Fruit fly (Drosophila melanogaster) whole organism, embryonic: Measurements from ENCODE around the gene CG42538.

Experiments used
- CG10267 ChIP-seq: fragments of 200-800 bp; sonication (Bioruptor generic); optimal IDR thresholded peaks from 2 replicates; lab custom pipeline; 2018; ENCODE audit warnings: missing biosample characterization, mild to moderate bottlenecking, missing genetic modification characterization, moderate library complexity
- CG10543 ChIP-seq: fragments of 200-800 bp; sonication (Bioruptor generic); optimal IDR thresholded peaks from 3 replicates; lab custom pipeline; 2017; ENCODE audit warnings: missing biosample characterization, mild to moderate bottlenecking, missing genetic modification characterization, moderate library complexity
- CG11085 ChIP-seq: fragments of 200-800 bp; sonication (Bioruptor generic); IDR thresholded peaks from 2 replicates; pipeline ENCODE4 v1.3.6; 2022; ENCODE audit warnings: missing biosample characterization, missing genetic modification characterization
- CG11695 ChIP-seq: fragments of 200-800 bp; sonication (Bioruptor generic); IDR thresholded peaks from 3 replicates; pipeline ENCODE4 v1.3.6; 2022; ENCODE audit warnings: missing biosample characterization, missing genetic modification characterization
- CG11696 ChIP-seq: fragments of 200-800 bp; sonication (Bioruptor generic); IDR thresholded peaks from 2 replicates; pipeline ENCODE4 v1.3.6; 2022; ENCODE audit warnings: missing biosample characterization, missing genetic modification characterization
- CG12236 ChIP-seq: fragments of 200-800 bp; sonication (Bioruptor generic); optimal IDR thresholded peaks from 2 replicates; lab custom pipeline; 2016; ENCODE audit warnings: missing biosample characterization, missing genetic modification characterization
- CG1832 ChIP-seq: fragments of 200-800 bp; sonication (Bioruptor generic); optimal IDR thresholded peaks from 2 replicates; lab custom pipeline; 2017; ENCODE audit warnings: missing biosample characterization, mild to moderate bottlenecking, missing genetic modification characterization, inconsistent platforms
- CG6689 ChIP-seq: fragments of 200-800 bp; sonication (Bioruptor generic); IDR thresholded peaks from 2 replicates; pipeline ENCODE4 v1.3.6; 2022; ENCODE audit warnings: missing biosample characterization, missing genetic modification characterization
- CG7839 ChIP-seq: fragments of 200-800 bp; sonication (Bioruptor generic); optimal IDR thresholded peaks from 3 replicates; lab custom pipeline; 2018; ENCODE audit warnings: missing biosample characterization, mild to moderate bottlenecking, missing genetic modification characterization, moderate library complexity
- CG8281 ChIP-seq: fragments of 200-800 bp; sonication (Bioruptor generic); optimal IDR thresholded peaks from 2 replicates; lab custom pipeline; 2018; ENCODE audit warnings: missing biosample characterization, mild to moderate bottlenecking, missing genetic modification characterization, moderate library complexity
- CG8359 ChIP-seq: fragments of 200-800 bp; sonication (Bioruptor generic); optimal IDR thresholded peaks from 2 replicates; lab custom pipeline; 2017; ENCODE audit warnings: missing biosample characterization, mild to moderate bottlenecking, missing genetic modification characterization, borderline replicate concordance
- D ChIP-seq, 2 experiments: fragments of 200-800 bp in 1 of 2; fragments of >200 bp in 1 of 2; sonication (Bioruptor generic) in 1 of 2; optimal IDR thresholded peaks; 2 replicates in 1 of 2; 3 replicates in 1 of 2; lab custom pipeline; 2017; ENCODE audit warnings: mild to moderate bottlenecking in 1 of 2, missing biosample characterization in 1 of 2, missing genetic modification characterization in 1 of 2, missing genetic modification reagents in 1 of 2
- Dref ChIP-seq: fragments of 200-800 bp; sonication (Bioruptor generic); IDR thresholded peaks from 2 replicates; pipeline ENCODE4 v1.3.6; 2022; ENCODE audit warnings: missing biosample characterization, missing genetic modification characterization
- Hr39 ChIP-seq: fragments of >200 bp; optimal IDR thresholded peaks from 2 replicates; lab custom pipeline; 2017
- Hr78 ChIP-seq, 2 experiments: fragments of 200-800 bp in 1 of 2; fragments of >200 bp in 1 of 2; sonication (Bioruptor generic) in 1 of 2; optimal IDR thresholded peaks; 2 replicates each; lab custom pipeline; 2017 to 2019; ENCODE audit warnings: missing biosample characterization in 2 of 2, missing genetic modification characterization in 2 of 2, mild to moderate bottlenecking in 1 of 2, moderate library complexity in 1 of 2
- NK7.1 ChIP-seq: fragments of 200-800 bp; sonication (Bioruptor generic); optimal IDR thresholded peaks from 3 replicates; lab custom pipeline; 2016; ENCODE audit warnings: missing biosample characterization, missing genetic modification characterization
- Neu2 ChIP-seq: fragments of 200-800 bp; sonication (Bioruptor generic); optimal IDR thresholded peaks from 3 replicates; lab custom pipeline; 2016; ENCODE audit warnings: missing biosample characterization, missing genetic modification characterization, borderline replicate concordance
- Rx ChIP-seq: fragments of 200-800 bp; sonication (Bioruptor generic); IDR thresholded peaks from 2 replicates; pipeline ENCODE4 v1.3.6; 2022; ENCODE audit warnings: missing biosample characterization, missing genetic modification characterization
- Sry-β ChIP-seq: fragments of 200-800 bp; sonication (Bioruptor generic); optimal IDR thresholded peaks from 2 replicates; lab custom pipeline; 2018; ENCODE audit warnings: missing biosample characterization, mild to moderate bottlenecking, missing genetic modification characterization, moderate library complexity
- Stat92E ChIP-seq, 3 experiments: fragments of >200 bp in 2 of 3; fragments of 200-800 bp in 1 of 3; sonication (Bioruptor generic) in 1 of 3; optimal IDR thresholded peaks; 2 replicates each; lab custom pipeline; 2017 to 2019; ENCODE audit warnings: missing biosample characterization in 3 of 3, missing genetic modification characterization in 3 of 3, mild to moderate bottlenecking in 1 of 3, moderate library complexity in 1 of 3
- Tbp ChIP-seq: fragments of >200 bp; optimal IDR thresholded peaks from 2 replicates; lab custom pipeline; 2018; ENCODE audit warnings: missing biosample characterization, missing genetic modification characterization
- abd-A ChIP-seq: fragments of 200-800 bp; sonication (Bioruptor generic); optimal IDR thresholded peaks from 3 replicates; lab custom pipeline; 2019; ENCODE audit warnings: missing biosample characterization, mild to moderate bottlenecking, missing genetic modification characterization, moderate library complexity
- amos ChIP-seq: fragments of 200-800 bp; sonication (Bioruptor generic); IDR thresholded peaks from 2 replicates; pipeline ENCODE4 v1.3.6; 2022; ENCODE audit warnings: missing biosample characterization, missing genetic modification characterization; ENCODE audit not compliant: partially characterized antibody
- cad ChIP-seq: fragments of >200 bp; optimal IDR thresholded peaks from 2 replicates; lab custom pipeline; 2017; ENCODE audit warnings: missing biosample characterization, missing genetic modification characterization
- cg ChIP-seq: fragments of 200-800 bp; sonication (Bioruptor generic); optimal IDR thresholded peaks from 3 replicates; lab custom pipeline; 2019; ENCODE audit warnings: missing biosample characterization, mild to moderate bottlenecking, missing genetic modification characterization, moderate library complexity
- chinmo ChIP-seq: fragments of 200-800 bp; sonication (Bioruptor generic); IDR thresholded peaks from 4 replicates; pipeline ENCODE4 v1.3.6; 2022; ENCODE audit warnings: missing biosample characterization, missing genetic modification characterization; ENCODE audit not compliant: partially characterized antibody
- crol ChIP-seq: fragments of 200-800 bp; sonication (Bioruptor generic); IDR thresholded peaks from 2 replicates; pipeline ENCODE4 v1.3.6; 2022; ENCODE audit warnings: missing biosample characterization, missing genetic modification characterization
- fd102C ChIP-seq: fragments of 200-800 bp; sonication (Bioruptor generic); optimal IDR thresholded peaks from 2 replicates; lab custom pipeline; 2018; ENCODE audit warnings: missing biosample characterization, mild to moderate bottlenecking, missing genetic modification characterization, moderate library complexity
- gce ChIP-seq: fragments of 200-800 bp; sonication (Bioruptor generic); IDR thresholded peaks from 3 replicates; pipeline ENCODE4 v1.3.6; 2022; ENCODE audit warnings: missing biosample characterization, missing genetic modification characterization
- gcm ChIP-seq: fragments of 200-800 bp; sonication (Bioruptor generic); optimal IDR thresholded peaks from 2 replicates; lab custom pipeline; 2019; ENCODE audit warnings: missing biosample characterization, mild to moderate bottlenecking, missing genetic modification characterization, moderate library complexity
- grn ChIP-seq: fragments of 200-800 bp; sonication (Bioruptor generic); optimal IDR thresholded peaks from 3 replicates; lab custom pipeline; 2017; ENCODE audit warnings: missing biosample characterization, missing genetic modification characterization
- hb ChIP-seq: fragments of 200-800 bp; sonication (Bioruptor generic); IDR thresholded peaks from 3 replicates; pipeline ENCODE4 v1.3.6; 2022; ENCODE audit warnings: missing biosample characterization, missing genetic modification characterization; ENCODE audit not compliant: partially characterized antibody
- kni ChIP-seq: fragments of 200-800 bp; sonication (Bioruptor generic); optimal IDR thresholded peaks from 3 replicates; lab custom pipeline; 2017; ENCODE audit warnings: mild to moderate bottlenecking, missing biosample characterization, missing genetic modification reagents, missing genetic modification characterization
- mirr ChIP-seq: fragments of 200-800 bp; sonication (Bioruptor generic); optimal IDR thresholded peaks from 3 replicates; lab custom pipeline; 2018; ENCODE audit warnings: missing biosample characterization, mild to moderate bottlenecking, missing genetic modification characterization
- oc ChIP-seq: fragments of 200-800 bp; sonication (Bioruptor generic); optimal IDR thresholded peaks from 2 replicates; lab custom pipeline; 2018; ENCODE audit warnings: missing biosample characterization, mild to moderate bottlenecking, missing genetic modification characterization, moderate library complexity
- pan ChIP-seq, 4 experiments: fragments of >200 bp in 3 of 4; fragments of 200-800 bp in 1 of 4; sonication (Bioruptor generic) in 1 of 4; optimal IDR thresholded peaks in 3 of 4; IDR thresholded peaks in 1 of 4; 2 replicates each; pipeline versions ENCODE4 v1.3.6 to Lab custom; 2017 to 2022; ENCODE audit warnings: missing biosample characterization in 2 of 4, missing genetic modification characterization in 2 of 4, mixed read lengths in 1 of 4
- pnt ChIP-seq: fragments of 200-800 bp; sonication (Bioruptor generic); optimal IDR thresholded peaks from 3 replicates; lab custom pipeline; 2016; ENCODE audit warnings: missing biosample characterization, missing genetic modification characterization
- pros ChIP-seq: fragments of 200-800 bp; sonication (Bioruptor generic); optimal IDR thresholded peaks from 3 replicates; lab custom pipeline; 2019; ENCODE audit warnings: missing biosample characterization, mild to moderate bottlenecking, missing genetic modification characterization, moderate library complexity
- sd ChIP-seq: fragments of 200-800 bp; sonication (Bioruptor generic); optimal IDR thresholded peaks from 3 replicates; lab custom pipeline; 2018; ENCODE audit warnings: missing biosample characterization, mild to moderate bottlenecking, missing genetic modification characterization, moderate library complexity
- shn ChIP-seq: fragments of 200-800 bp; sonication (Bioruptor generic); optimal IDR thresholded peaks from 3 replicates; lab custom pipeline; 2016; ENCODE audit warnings: missing biosample characterization, missing genetic modification characterization
- so ChIP-seq: fragments of 200-800 bp; sonication (Bioruptor generic); IDR thresholded peaks from 3 replicates; pipeline ENCODE4 v1.3.6; 2022; ENCODE audit warnings: missing biosample characterization, missing genetic modification characterization
- tll ChIP-seq, 2 experiments: fragments of 200-800 bp in 1 of 2; fragments of >200 bp in 1 of 2; sonication (Bioruptor generic) in 1 of 2; optimal IDR thresholded peaks; 2 replicates each; lab custom pipeline; 2017 to 2019; ENCODE audit warnings: missing biosample characterization in 2 of 2, missing genetic modification characterization in 2 of 2, mild to moderate bottlenecking in 1 of 2, moderate library complexity in 1 of 2
- twi ChIP-seq: fragments of 200-800 bp; optimal IDR thresholded peaks from 2 replicates; lab custom pipeline; 2019; ENCODE audit warnings: missing biosample characterization, mild to moderate bottlenecking, missing genetic modification characterization, moderate library complexity
- unpg ChIP-seq: fragments of 200-800 bp; sonication (Bioruptor generic); optimal IDR thresholded peaks from 3 replicates; lab custom pipeline; 2018; ENCODE audit warnings: missing biosample characterization, mild to moderate bottlenecking, missing genetic modification characterization, moderate library complexity
- wor ChIP-seq: fragments of 200-800 bp; sonication (Bioruptor generic); IDR thresholded peaks from 2 replicates; pipeline ENCODE4 v1.3.6; 2022; ENCODE audit warnings: missing biosample characterization, missing genetic modification characterization
- z ChIP-seq: fragments of 200-800 bp; sonication (Bioruptor generic); IDR thresholded peaks from 3 replicates; pipeline ENCODE4 v1.3.6; 2022; ENCODE audit warnings: missing biosample characterization, missing genetic modification characterization
- zen ChIP-seq: fragments of 200-800 bp; sonication (Bioruptor generic); optimal IDR thresholded peaks from 3 replicates; lab custom pipeline; 2018; ENCODE audit warnings: missing biosample characterization, mild to moderate bottlenecking, missing genetic modification characterization, moderate library complexity

The CG42538 gene

dm6 chr3L:16043782-16044352, 9.5 kb downstream of the CG42538 start:
- TF ChIP-seq mirr (GFP tag; lab: Kevin White, UChicago) (no peak), twi (tag; lab: Kevin White, UChicago) (peak; percentile 11), crol (GFP tag; lab: Robert Waterston, UW) (peak; percentile 87), CG1832 (peak; percentile 37), tll (GFP tag; optimal IDR thresholded peaks at IDR 0.05; lab: Kevin White, UChicago) (peak in 1 of 2 experiments; percentile 89), shn (GFP tag; lab: Kevin White, UChicago) (peak; percentile 5), Sry-β (peak; percentile 11), CG11085 (no peak), abd-A (tag; lab: Kevin White, UChicago) (peak; percentile 68), CG8359 (GFP tag; lab: Kevin White, UChicago) (no peak), D (optimal IDR thresholded peaks at IDR 0.05; lab: Kevin White, UChicago) (peak; percentile 66), D (GFP tag; optimal IDR thresholded peaks at IDR 0.05; lab: Kevin White, UChicago) (no peak), CG11696 (GFP tag; lab: Robert Waterston, UW) (no peak), hb (GFP tag; lab: Robert Waterston, UW) (no peak), Hr78 (GFP tag; optimal IDR thresholded peaks at IDR 0.05; lab: Kevin White, UChicago) (peak in 1 of 2 experiments; percentile 62), CG8281 (tag; lab: Kevin White, UChicago) (peak; percentile 34), oc (tag; lab: Kevin White, UChicago) (peak; percentile 4), z (GFP tag; lab: Robert Waterston, UW) (0 out of 3 replicates have a peak, but pooled peaks have one; percentile 43), pros (peak; percentile 84), pan (optimal IDR thresholded peaks at IDR 0.05; lab: Kevin White, UChicago) (peak in 1 of 2 experiments; percentile 54), pan (GFP tag; optimal IDR thresholded peaks at IDR 0.05 in 1 of 2, IDR thresholded peaks at IDR 0.05 in 1 of 2) (no peak), gce (GFP tag; lab: Robert Waterston, UW) (0 out of 3 replicates have a peak, but pooled peaks have one; percentile 31), Neu2 (GFP tag; lab: Kevin White, UChicago) (no peak), wor (GFP tag; lab: Robert Waterston, UW) (no peak), zen (tag; lab: Kevin White, UChicago) (peak; percentile 63), grn (peak; percentile 84), so (no peak), Hr39 (lab: Kevin White, UChicago) (no peak), fd102C (GFP tag; lab: Kevin White, UChicago) (no peak), cad (peak; percentile 58), sd (peak; percentile 69), NK7.1 (no peak), CG10543 (peak; percentile 28), gcm (GFP tag; lab: Kevin White, UChicago) (peak; percentile 35), Stat92E (GFP tag; optimal IDR thresholded peaks at IDR 0.05; lab: Kevin White, UChicago) (peak in 1 of 3 experiments; percentile 95), kni (GFP tag; lab: Kevin White, UChicago) (peak; percentile 88), CG10267 (no peak), cg (peak; percentile 24)

- no peak for TF ChIP-seq CG12236 (GFP tag; lab: Kevin White, UChicago)
- TF ChIP-seq CG7839 (tag; lab: Kevin White, UChicago), result peak; percentile 61
- no peak for TF ChIP-seq pan (optimal IDR thresholded peaks at IDR 0.05; lab: Kevin White, UChicago)
- TF ChIP-seq pan (GFP tag; optimal IDR thresholded peaks at IDR 0.05 in 1 of 2, IDR thresholded peaks at IDR 0.05 in 1 of 2), result peak in 1 of 2 experiments; percentile 69
- TF ChIP-seq pnt (GFP tag; lab: Kevin White, UChicago), result peak; percentile 24
- peak; percentile 12; the same call in 1 of the 2 replicates for TF ChIP-seq Rx
- TF ChIP-seq Dref (GFP tag; lab: Robert Waterston, UW), result no peak
- TF ChIP-seq amos, result no peak
- peak; percentile 73 for TF ChIP-seq CG11695
- TF ChIP-seq wor (GFP tag; lab: Robert Waterston, UW), result no peak
- peak; percentile 83; the same call in 2 of the 4 replicates for TF ChIP-seq chinmo (GFP tag; lab: Robert Waterston, UW)
- peak; percentile 73 for TF ChIP-seq unpg (GFP tag; lab: Kevin White, UChicago)
- TF ChIP-seq Tbp, result no peak
- peak; percentile 61 for TF ChIP-seq CG6689
Measured at dm6 chr3L:16045083-16045830, 10.9 kb downstream of the CG42538 start.
